Fruit fly (Drosophila melanogaster) whole organism, embryonic: ENCODE results near the gene Wdr62.

ENCODE experiments used
- Antp ChIP-seq: fragments of 200-800 bp; sonication (Bioruptor generic); optimal IDR thresholded peaks from 3 replicates; lab custom pipeline; 2016; ENCODE audit warnings: missing biosample characterization, missing genetic modification characterization
- Atf6 ChIP-seq: fragments of 200-800 bp; sonication (Bioruptor generic); IDR thresholded peaks from 2 replicates; pipeline ENCODE4 v1.3.6; 2022; ENCODE audit warnings: missing biosample characterization, missing genetic modification characterization
- Blimp-1 ChIP-seq: fragments of 200-800 bp; sonication (Bioruptor generic); optimal IDR thresholded peaks from 3 replicates; lab custom pipeline; 2018; ENCODE audit warnings: missing biosample characterization, missing genetic modification characterization, mild to moderate bottlenecking, moderate library complexity, missing genetic modification reagents
- CG1024 ChIP-seq: fragments of 200-800 bp; sonication (Bioruptor generic); IDR thresholded peaks from 2 replicates; pipeline ENCODE4 v1.3.6; 2022; ENCODE audit warnings: missing biosample characterization, missing genetic modification characterization
- CG10267 ChIP-seq: fragments of 200-800 bp; sonication (Bioruptor generic); optimal IDR thresholded peaks from 2 replicates; lab custom pipeline; 2018; ENCODE audit warnings: missing biosample characterization, mild to moderate bottlenecking, missing genetic modification characterization, moderate library complexity
- CG10321 ChIP-seq: fragments of 200-800 bp; sonication (Bioruptor generic); IDR thresholded peaks from 2 replicates; pipeline ENCODE4 v1.3.6; 2022; ENCODE audit warnings: missing biosample characterization, missing genetic modification characterization
- CG10431 ChIP-seq: fragments of 200-800 bp; sonication (Bioruptor generic); optimal IDR thresholded peaks from 3 replicates; lab custom pipeline; 2018; ENCODE audit warnings: missing biosample characterization, mild to moderate bottlenecking, missing genetic modification characterization
- CG10462 ChIP-seq: fragments of 200-800 bp; sonication (Bioruptor generic); optimal IDR thresholded peaks from 2 replicates; lab custom pipeline; 2016; ENCODE audit warnings: missing biosample characterization, missing genetic modification characterization
- CG10979 ChIP-seq: fragments of 200-800 bp; sonication (Bioruptor generic); optimal IDR thresholded peaks from 2 replicates; lab custom pipeline; 2018; ENCODE audit warnings: missing biosample characterization, mild to moderate bottlenecking, missing genetic modification characterization, moderate library complexity
- CG11398 ChIP-seq: fragments of 200-800 bp; sonication (Bioruptor generic); optimal IDR thresholded peaks from 2 replicates; lab custom pipeline; 2016; ENCODE audit warnings: missing biosample characterization, missing genetic modification characterization
- CG11504 ChIP-seq: fragments of 200-800 bp; sonication (Bioruptor generic); optimal IDR thresholded peaks from 3 replicates; lab custom pipeline; 2019; ENCODE audit warnings: missing biosample characterization, mild to moderate bottlenecking, missing genetic modification characterization, moderate library complexity
- CG11560 ChIP-seq: fragments of 200-800 bp; sonication (Bioruptor generic); IDR thresholded peaks from 3 replicates; pipeline ENCODE4 v1.3.6; 2022; ENCODE audit warnings: missing biosample characterization, missing genetic modification characterization
- CG1233 ChIP-seq: fragments of 200-800 bp; sonication (Bioruptor generic); optimal IDR thresholded peaks from 4 replicates; lab custom pipeline; 2018; ENCODE audit warnings: missing biosample characterization, mild to moderate bottlenecking, missing genetic modification characterization
- CG1603 ChIP-seq: fragments of 200-800 bp; sonication (Bioruptor generic); optimal IDR thresholded peaks from 2 replicates; lab custom pipeline; 2019; ENCODE audit warnings: missing biosample characterization, mild to moderate bottlenecking, missing genetic modification characterization, moderate library complexity
- CG1647 ChIP-seq: fragments of 200-800 bp; sonication (Bioruptor generic); optimal IDR thresholded peaks from 3 replicates; lab custom pipeline; 2016; ENCODE audit warnings: missing biosample characterization, missing genetic modification characterization
- CG16813 ChIP-seq: fragments of 200-800 bp; sonication (Bioruptor generic); IDR thresholded peaks from 3 replicates; pipeline ENCODE4 v1.3.6; 2022; ENCODE audit warnings: missing biosample characterization, missing genetic modification characterization; ENCODE audit not compliant: partially characterized antibody
- CG16863 ChIP-seq: fragments of 200-800 bp; sonication (Bioruptor generic); optimal IDR thresholded peaks from 3 replicates; lab custom pipeline; 2016; ENCODE audit warnings: missing biosample characterization, missing genetic modification characterization
- CG18764 ChIP-seq: fragments of 200-800 bp; sonication (Bioruptor generic); optimal IDR thresholded peaks from 3 replicates; lab custom pipeline; 2016; ENCODE audit warnings: missing biosample characterization, missing genetic modification characterization
- CG2678 ChIP-seq: fragments of 200-800 bp; sonication (Bioruptor generic); optimal IDR thresholded peaks from 3 replicates; lab custom pipeline; 2019; ENCODE audit warnings: missing biosample characterization, mild to moderate bottlenecking, missing genetic modification characterization, moderate library complexity
- CG31441 ChIP-seq: fragments of 200-800 bp; sonication (Bioruptor generic); IDR thresholded peaks from 2 replicates; pipeline ENCODE4 v1.3.6; 2022; ENCODE audit warnings: missing biosample characterization, missing genetic modification characterization
- CG7745 ChIP-seq: fragments of 200-800 bp; sonication (Bioruptor generic); optimal IDR thresholded peaks from 2 replicates; lab custom pipeline; 2018; ENCODE audit warnings: missing biosample characterization, mild to moderate bottlenecking, missing genetic modification characterization, moderate library complexity
- CTCF ChIP-seq: fragments of 200-800 bp; sonication (Bioruptor generic); optimal IDR thresholded peaks from 2 replicates; lab custom pipeline; 2017; ENCODE audit warnings: missing biosample characterization, mild to moderate bottlenecking, missing genetic modification characterization, moderate library complexity
- CoRest ChIP-seq: fragments of 200-800 bp; sonication (Bioruptor generic); optimal IDR thresholded peaks from 3 replicates; lab custom pipeline; 2018; ENCODE audit warnings: missing biosample characterization, mild to moderate bottlenecking, missing genetic modification characterization, moderate library complexity
- CrebB ChIP-seq: fragments of 200-800 bp; sonication (Bioruptor generic); optimal IDR thresholded peaks from 3 replicates; lab custom pipeline; 2018; ENCODE audit warnings: missing biosample characterization, mild to moderate bottlenecking, missing genetic modification characterization
- Deaf1 ChIP-seq: fragments of 200-800 bp; optimal IDR thresholded peaks from 3 replicates; lab custom pipeline; 2019; ENCODE audit warnings: missing biosample characterization, mild to moderate bottlenecking, missing genetic modification characterization, moderate library complexity
- Dll ChIP-seq: fragments of 200-800 bp; sonication (Bioruptor generic); IDR thresholded peaks from 4 replicates; pipeline ENCODE4 v1.3.6; 2022; ENCODE audit warnings: missing biosample characterization, missing genetic modification characterization; ENCODE audit not compliant: partially characterized antibody
- Eip74EF ChIP-seq, 2 experiments: fragments of 200-800 bp in 1 of 2; fragments of >200 bp in 1 of 2; sonication (Bioruptor generic) in 1 of 2; optimal IDR thresholded peaks; 2 replicates each; lab custom pipeline; 2017 to 2019; ENCODE audit warnings: missing biosample characterization in 2 of 2, missing genetic modification characterization in 2 of 2, mild to moderate bottlenecking in 1 of 2, moderate library complexity in 1 of 2
- Nf-YB ChIP-seq: fragments of 200-800 bp; sonication (Bioruptor generic); optimal IDR thresholded peaks from 3 replicates; lab custom pipeline; 2019; ENCODE audit warnings: missing biosample characterization, mild to moderate bottlenecking, missing genetic modification characterization, moderate library complexity
- Nf-YC ChIP-seq: fragments of 200-800 bp; optimal IDR thresholded peaks from 3 replicates; lab custom pipeline; 2019; ENCODE audit warnings: missing biosample characterization, mild to moderate bottlenecking, missing genetic modification characterization, moderate library complexity
- Pdp1 ChIP-seq, 2 experiments: fragments of 200-800 bp; sonication (Bioruptor generic); optimal IDR thresholded peaks; 3 replicates each; lab custom pipeline; 2016; ENCODE audit warnings: missing biosample characterization in 2 of 2, missing genetic modification characterization in 2 of 2, mild to moderate bottlenecking in 1 of 2, moderate library complexity in 1 of 2
- ac ChIP-seq: fragments of 200-800 bp; sonication (Bioruptor generic); optimal IDR thresholded peaks from 3 replicates; lab custom pipeline; 2017; ENCODE audit warnings: missing biosample characterization, mild to moderate bottlenecking, missing genetic modification characterization
- ara ChIP-seq: fragments of 200-800 bp; sonication (Bioruptor generic); IDR thresholded peaks from 2 replicates; pipeline ENCODE4 v1.3.6; 2022; ENCODE audit warnings: missing biosample characterization, missing genetic modification characterization
- ash1 ChIP-seq: fragments of 200-800 bp; sonication (Bioruptor generic); optimal IDR thresholded peaks from 2 replicates; lab custom pipeline; 2018; ENCODE audit warnings: missing biosample characterization, mild to moderate bottlenecking, missing genetic modification characterization
- cwo ChIP-seq: fragments of 200-800 bp; sonication (Bioruptor generic); optimal IDR thresholded peaks from 3 replicates; lab custom pipeline; 2017; ENCODE audit warnings: missing biosample characterization, missing genetic modification characterization, mild to moderate bottlenecking, moderate library complexity, missing genetic modification reagents
- emc ChIP-seq: fragments of 200-800 bp; sonication (Bioruptor generic); optimal IDR thresholded peaks from 2 replicates; lab custom pipeline; 2016; ENCODE audit warnings: missing biosample characterization, missing genetic modification characterization
- fd3F ChIP-seq: fragments of 200-800 bp; sonication (Bioruptor generic); optimal IDR thresholded peaks from 2 replicates; lab custom pipeline; 2018; ENCODE audit warnings: missing biosample characterization, mild to moderate bottlenecking, missing genetic modification characterization, moderate library complexity
- gcm2 ChIP-seq: fragments of 200-800 bp; sonication (Bioruptor generic); optimal IDR thresholded peaks from 2 replicates; lab custom pipeline; 2016; ENCODE audit warnings: missing biosample characterization, missing genetic modification characterization
- grau ChIP-seq: fragments of 200-800 bp; optimal IDR thresholded peaks from 3 replicates; lab custom pipeline; 2019; ENCODE audit warnings: missing biosample characterization, mild to moderate bottlenecking, missing genetic modification characterization, moderate library complexity
- gro ChIP-seq: fragments of 200-800 bp; sonication (Bioruptor generic); optimal IDR thresholded peaks from 2 replicates; lab custom pipeline; 2016; ENCODE audit warnings: missing biosample characterization, missing genetic modification characterization
- hkb ChIP-seq, 2 experiments: fragments of 200-800 bp in 1 of 2; fragments of >200 bp in 1 of 2; sonication (Bioruptor generic) in 1 of 2; IDR thresholded peaks in 1 of 2; optimal IDR thresholded peaks in 1 of 2; 2 replicates each; pipeline versions ENCODE4 v1.3.6 to Lab custom; 2017 to 2022; ENCODE audit warnings: missing biosample characterization in 1 of 2, missing genetic modification characterization in 1 of 2
- klu ChIP-seq: fragments of 200-800 bp; sonication (Bioruptor generic); IDR thresholded peaks from 2 replicates; pipeline ENCODE4 v1.3.6; 2022; ENCODE audit warnings: missing biosample characterization, missing genetic modification characterization
- onecut ChIP-seq: fragments of 200-800 bp; sonication (Bioruptor generic); IDR thresholded peaks from 2 replicates; pipeline ENCODE4 v1.3.6; 2022; ENCODE audit warnings: missing biosample characterization, missing genetic modification characterization
- prd ChIP-seq, 3 experiments: fragments of >200 bp in 2 of 3; fragments of 200-800 bp in 1 of 3; sonication (Bioruptor generic) in 1 of 3; optimal IDR thresholded peaks in 2 of 3; IDR thresholded peaks in 1 of 3; 2 replicates in 2 of 3; 3 replicates in 1 of 3; pipeline versions ENCODE4 v1.3.6 to Lab custom; 2017 to 2022; ENCODE audit warnings: missing biosample characterization in 1 of 3, missing genetic modification characterization in 1 of 3
- ro ChIP-seq: fragments of 200-800 bp; sonication (Bioruptor generic); IDR thresholded peaks from 2 replicates; pipeline ENCODE4 v1.3.6; 2022; ENCODE audit warnings: missing biosample characterization, missing genetic modification characterization
- sd ChIP-seq: fragments of 200-800 bp; sonication (Bioruptor generic); optimal IDR thresholded peaks from 3 replicates; lab custom pipeline; 2018; ENCODE audit warnings: missing biosample characterization, mild to moderate bottlenecking, missing genetic modification characterization, moderate library complexity
- sima ChIP-seq: fragments of 200-800 bp; sonication (Bioruptor generic); optimal IDR thresholded peaks from 2 replicates; lab custom pipeline; 2016; ENCODE audit warnings: missing biosample characterization, missing genetic modification characterization
- tll ChIP-seq, 2 experiments: fragments of 200-800 bp in 1 of 2; fragments of >200 bp in 1 of 2; sonication (Bioruptor generic) in 1 of 2; optimal IDR thresholded peaks; 2 replicates each; lab custom pipeline; 2017 to 2019; ENCODE audit warnings: missing biosample characterization in 2 of 2, missing genetic modification characterization in 2 of 2, mild to moderate bottlenecking in 1 of 2, moderate library complexity in 1 of 2
- trem ChIP-seq: fragments of 200-800 bp; optimal IDR thresholded peaks from 3 replicates; lab custom pipeline; 2019; ENCODE audit warnings: missing biosample characterization, mild to moderate bottlenecking, missing genetic modification characterization, moderate library complexity
- yki ChIP-seq: fragments of >200 bp; optimal IDR thresholded peaks from 3 replicates; lab custom pipeline; 2018
- zen2 ChIP-seq: fragments of 200-800 bp; sonication (Bioruptor generic); IDR thresholded peaks from 3 replicates; pipeline ENCODE4 v1.3.6; 2022; ENCODE audit warnings: missing biosample characterization, missing genetic modification characterization; ENCODE audit not compliant: partially characterized antibody

The Wdr62 gene

DNA sequence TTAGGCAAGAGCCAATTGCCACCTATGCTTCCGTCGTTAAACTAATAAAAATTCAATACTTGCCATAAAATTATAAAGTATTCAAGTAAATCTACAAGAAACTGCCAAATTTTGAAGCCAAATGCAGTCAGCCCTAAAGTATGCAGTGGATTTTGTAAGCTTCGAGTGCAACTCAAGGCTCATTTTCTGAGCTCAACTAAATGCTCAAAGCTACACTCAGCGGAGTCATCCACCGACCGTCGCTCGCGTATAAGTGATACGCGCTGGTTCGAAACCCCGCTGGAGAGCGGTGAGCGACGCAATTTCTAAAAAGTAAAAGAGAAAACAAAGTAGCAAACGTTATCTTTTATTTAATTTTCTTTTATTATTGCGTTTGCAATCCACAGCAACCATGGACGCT, 25.3 kb downstream of the Wdr62 start (continued):
- TF ChIP-seq ac (GFP tag; lab: Kevin White, UChicago): no peak
- no peak for TF ChIP-seq CG10462 (GFP tag; lab: Kevin White, UChicago)
- no peak for TF ChIP-seq CG10431 (GFP tag; lab: Kevin White, UChicago)
- no peak for TF ChIP-seq CG31441
- TF ChIP-seq CoRest (tag; lab: Kevin White, UChicago): peak; percentile 16
- peak; percentile 28 for TF ChIP-seq trem (tag; lab: Kevin White, UChicago)
- no peak for TF ChIP-seq ash1 (GFP tag; lab: Kevin White, UChicago)
- TF ChIP-seq ara (GFP tag; lab: Robert Waterston, UW): no peak
- no peak for TF ChIP-seq gcm2
- no peak for TF ChIP-seq CG18764 (GFP tag; lab: Kevin White, UChicago)
- TF ChIP-seq CTCF (GFP tag; lab: Kevin White, UChicago): peak; percentile 81
- TF ChIP-seq Atf6: no peak
- no peak for TF ChIP-seq CG2678 (tag; lab: Kevin White, UChicago)
- no peak for TF ChIP-seq fd3F (GFP tag; lab: Kevin White, UChicago)
- peak in 1 of 2 experiments; percentile 15 for TF ChIP-seq Pdp1 (GFP tag; optimal IDR thresholded peaks at IDR 0.05; lab: Kevin White, UChicago)
- TF ChIP-seq Deaf1 (tag; lab: Kevin White, UChicago): no peak
- TF ChIP-seq sima: no peak
- no peak for TF ChIP-seq Blimp-1
- no peak for TF ChIP-seq klu (GFP tag; lab: Robert Waterston, UW)
- TF ChIP-seq CG11504 (tag; lab: Kevin White, UChicago): peak; percentile 6
- TF ChIP-seq Antp (GFP tag; lab: Kevin White, UChicago): no peak
- no peak for TF ChIP-seq CG11398
- no peak for TF ChIP-seq CG1024 (GFP tag; lab: Robert Waterston, UW)
- TF ChIP-seq ro (GFP tag; lab: Robert Waterston, UW): no peak
- TF ChIP-seq CG10321 (GFP tag; lab: Robert Waterston, UW): no peak
- no peak for TF ChIP-seq CG16863 (GFP tag; lab: Kevin White, UChicago)
- TF ChIP-seq emc (GFP tag; lab: Kevin White, UChicago): no peak
- peak; percentile 5 for TF ChIP-seq CG1603 (tag; lab: Kevin White, UChicago)
- no peak for TF ChIP-seq Nf-YB (GFP tag; lab: Kevin White, UChicago)
- TF ChIP-seq CG7745 (tag; lab: Kevin White, UChicago): no peak
- TF ChIP-seq Nf-YC (tag; lab: Kevin White, UChicago): no peak
- no peak for TF ChIP-seq yki (lab: Kevin White, UChicago)
- no peak for TF ChIP-seq tll (GFP tag; optimal IDR thresholded peaks at IDR 0.05; lab: Kevin White, UChicago)
- no peak for TF ChIP-seq prd (optimal IDR thresholded peaks at IDR 0.05; lab: Kevin White, UChicago)
- no peak for TF ChIP-seq prd (GFP tag; IDR thresholded peaks at IDR 0.05; lab: Robert Waterston, UW)
- no peak for TF ChIP-seq sd (tag; lab: Kevin White, UChicago)
- no peak for TF ChIP-seq Dll (GFP tag; lab: Robert Waterston, UW)
- no peak for TF ChIP-seq CG11560 (tag; lab: Robert Waterston, UW)
- TF ChIP-seq CrebB (tag; lab: Kevin White, UChicago): no peak
- peak; percentile 18 for TF ChIP-seq hkb (optimal IDR thresholded peaks at IDR 0.05; lab: Kevin White, UChicago)
- no peak for TF ChIP-seq hkb (GFP tag; IDR thresholded peaks at IDR 0.05; lab: Robert Waterston, UW)
- TF ChIP-seq CG1647 (GFP tag; lab: Kevin White, UChicago): no peak
- TF ChIP-seq zen2: no peak
- TF ChIP-seq gro (GFP tag; lab: Kevin White, UChicago): no peak
- TF ChIP-seq onecut (GFP tag; lab: Robert Waterston, UW): no peak
- no peak for TF ChIP-seq grau (tag; lab: Kevin White, UChicago)
- peak; percentile 16 for TF ChIP-seq CG10267 (tag; lab: Kevin White, UChicago)
- TF ChIP-seq CG1233 (GFP tag; lab: Kevin White, UChicago): no peak
- no peak for TF ChIP-seq cwo (GFP tag; lab: Kevin White, UChicago)
- TF ChIP-seq CG16813 (GFP tag; lab: Robert Waterston, UW): no peak
- TF ChIP-seq Eip74EF (GFP tag; optimal IDR thresholded peaks at IDR 0.05; lab: Kevin White, UChicago): no peak
- TF ChIP-seq CG10979 (tag; lab: Kevin White, UChicago): no peak
